Worm (Caenorhabditis elegans) whole organism, L4 larva: ENCODE measurements around the gene K07F5.16.

ENCODE experiments used
- ceh-28 ChIP-seq: fragments of 150-350 bp; optimal IDR thresholded peaks from 2 replicates; lab custom pipeline; 2014; ENCODE audit warnings: missing biosample characterization, missing genetic modification reagents, missing genetic modification characterization
- lsy-2 ChIP-seq, 2 experiments: fragments of 150-350 bp in 1 of 2; sonication (generic microtip) in 1 of 2; optimal IDR thresholded peaks; 2 replicates each; lab custom pipeline; 2014 to 2017; ENCODE audit warnings: missing biosample characterization in 2 of 2, missing genetic modification characterization in 2 of 2
- nhr-25 ChIP-seq: sonication (generic microtip); optimal IDR thresholded peaks from 2 replicates; lab custom pipeline; 2017; ENCODE audit warnings: missing genetic modification characterization, mild to moderate bottlenecking, missing compliant biosample characterization, antibody characterized with exemption, moderate library complexity, borderline replicate concordance; ENCODE audit not compliant: insufficient read depth
- nhr-28 ChIP-seq: fragments of 150-350 bp; optimal IDR thresholded peaks from 2 replicates; lab custom pipeline; 2014; ENCODE audit warnings: missing biosample characterization, missing genetic modification characterization
- nhr-48 ChIP-seq: sonication (generic microtip); optimal IDR thresholded peaks from 2 replicates; lab custom pipeline; 2016; ENCODE audit warnings: mild to moderate bottlenecking, missing genetic modification characterization, missing compliant biosample characterization
- snpc-4 ChIP-seq: fragments of 150-350 bp; optimal IDR thresholded peaks from 2 replicates; lab custom pipeline; 2014; ENCODE audit warnings: missing biosample characterization, missing genetic modification characterization
- unc-39 ChIP-seq: sonication (generic microtip); optimal IDR thresholded peaks from 2 replicates; lab custom pipeline; 2017; ENCODE audit warnings: missing biosample characterization, missing genetic modification characterization
- unc-62 ChIP-seq, 3 experiments: fragments of 150-350 bp in 1 of 3; sonication (generic microtip); optimal IDR thresholded peaks in 2 of 3; peaks in 1 of 3; 1 replicate in 1 of 3; 2 replicates in 2 of 3; lab custom pipeline; 2014 to 2017; ENCODE audit warnings: missing biosample characterization in 3 of 3, missing genetic modification characterization in 3 of 3, missing genetic modification reagents in 3 of 3, missing genotype in 1 of 3
- vab-7 ChIP-seq: fragments of 200-800 bp; sonication (Bioruptor generic); IDR thresholded peaks from 2 replicates; pipeline ENCODE4 v1.3.6; 2022; ENCODE audit warnings: missing genetic modification reagents, missing genetic modification characterization, missing compliant biosample characterization

ce11 chrIV:9899227-9899626 lies 35.3 kb downstream of the K07F5.16 start:
- TF ChIP-seq lsy-2 (tag; optimal IDR thresholded peaks at IDR 0.05; lab: Kevin White, UChicago), result no peak
- TF ChIP-seq nhr-25 (tag; lab: Kevin White, UChicago), result no peak
- TF ChIP-seq unc-39, result no peak
- TF ChIP-seq unc-62 (GFP tag; optimal IDR thresholded peaks at IDR 0.05 in 1 of 2; lab: Kevin White, UChicago), result no peak
- TF ChIP-seq unc-62 (tag; optimal IDR thresholded peaks at IDR 0.05; lab: Kevin White, UChicago), result no peak
- no peak for TF ChIP-seq vab-7 (GFP tag; lab: Robert Waterston, UW)
- no peak for TF ChIP-seq nhr-48 (tag; lab: Kevin White, UChicago)
- TF ChIP-seq nhr-28 (tag; lab: Kevin White, UChicago), result no peak
- TF ChIP-seq snpc-4, result no peak
- TF ChIP-seq ceh-28 (tag; lab: Kevin White, UChicago), result no peak
